Worm (Caenorhabditis elegans) whole organism, L2 larva: ENCODE data around the gene zhp-4.

Experiments
- ama-1 ChIP-seq: fragments of 150-350 bp; optimal IDR thresholded peaks from 2 replicates; lab custom pipeline; 2018; ENCODE audit warnings: inconsistent platforms
- elt-3 ChIP-seq: sonication (generic microtip); optimal IDR thresholded peaks from 2 replicates; lab custom pipeline; 2017; ENCODE audit warnings: missing biosample characterization, missing genetic modification characterization
- fos-1 ChIP-seq: fragments of 150-350 bp; optimal IDR thresholded peaks from 2 replicates; lab custom pipeline; 2014; ENCODE audit warnings: missing biosample characterization, missing genetic modification characterization
- mab-5 ChIP-seq: fragments of 150-350 bp; optimal IDR thresholded peaks from 2 replicates; lab custom pipeline; 2014; ENCODE audit warnings: missing biosample characterization, missing genetic modification characterization
- mdl-1 ChIP-seq, 2 experiments: fragments of 150-350 bp in 1 of 2; sonication (generic microtip) in 1 of 2; optimal IDR thresholded peaks; 2 replicates each; lab custom pipeline; 2017; ENCODE audit warnings: missing biosample characterization in 2 of 2, missing genetic modification characterization in 2 of 2
- nhr-10 ChIP-seq: sonication (generic microtip); optimal IDR thresholded peaks from 2 replicates; lab custom pipeline; 2017; ENCODE audit warnings: missing biosample characterization, missing genetic modification characterization
- nhr-11 ChIP-seq: fragments of 150-350 bp; optimal IDR thresholded peaks from 2 replicates; lab custom pipeline; 2014; ENCODE audit warnings: missing biosample characterization, missing genetic modification characterization
- nhr-23 ChIP-seq: fragments of 150-350 bp; optimal IDR thresholded peaks from 2 replicates; lab custom pipeline; 2014; ENCODE audit warnings: missing biosample characterization, missing genetic modification reagents, missing genetic modification characterization
- nhr-25 ChIP-seq: fragments of 150-350 bp; sonication (generic microtip); optimal IDR thresholded peaks from 3 replicates; lab custom pipeline; 2014; ENCODE audit warnings: missing biosample characterization, missing genetic modification characterization
- skn-1 ChIP-seq: sonication (generic microtip); optimal IDR thresholded peaks from 2 replicates; lab custom pipeline; 2017; ENCODE audit warnings: missing biosample characterization, missing genetic modification characterization
- snpc-4 ChIP-seq: fragments of 150-350 bp; optimal IDR thresholded peaks from 2 replicates; lab custom pipeline; 2014; ENCODE audit warnings: missing biosample characterization, missing genetic modification characterization
- ztf-4 ChIP-seq: fragments of 150-350 bp; optimal IDR thresholded peaks from 2 replicates; lab custom pipeline; 2014; ENCODE audit warnings: missing biosample characterization, missing genetic modification characterization

DNA sequence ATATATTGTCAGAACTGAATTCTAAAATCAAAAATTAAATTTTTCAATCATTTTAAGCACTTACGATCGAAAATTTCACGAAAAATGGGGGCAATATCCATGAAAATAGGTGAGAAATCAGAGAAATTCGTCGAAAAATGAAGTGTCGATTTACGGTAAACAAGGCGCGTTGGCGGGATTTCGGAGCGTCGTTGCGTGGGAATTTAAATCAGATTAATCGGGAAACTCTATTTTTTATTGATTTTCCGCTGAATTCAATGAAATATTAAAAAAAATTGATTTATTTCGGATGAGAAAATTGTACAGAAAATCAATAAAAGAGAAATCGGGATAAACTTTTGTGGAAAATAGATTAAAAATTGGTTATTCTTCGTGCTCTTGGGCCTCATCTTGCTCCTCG lies 17.7 kb upstream of the zhp-4 start, which contains the start of gene Y39B6A.13:
- TF ChIP-seq elt-3 (tag; lab: Kevin White, UChicago): no peak
- no peak for TF ChIP-seq nhr-23 (tag; lab: Kevin White, UChicago)
- TF ChIP-seq ama-1 (lab: Kevin White, UChicago): no peak
- TF ChIP-seq snpc-4 (tag; lab: Kevin White, UChicago): no peak
- no peak for TF ChIP-seq skn-1 (tag; lab: Kevin White, UChicago)
- no peak for TF ChIP-seq fos-1 (tag; lab: Kevin White, UChicago)
- no peak for TF ChIP-seq nhr-11 (tag; lab: Kevin White, UChicago)
- TF ChIP-seq mab-5 (tag; lab: Kevin White, UChicago): no peak
- no peak for TF ChIP-seq ztf-4 (tag; lab: Kevin White, UChicago)
- TF ChIP-seq mdl-1 (tag; optimal IDR thresholded peaks at IDR 0.05; lab: Kevin White, UChicago): no peak
- no peak for TF ChIP-seq nhr-25 (tag; lab: Kevin White, UChicago)
- TF ChIP-seq nhr-10: no peak
